Fruit fly (Drosophila melanogaster) whole organism, embryonic: ENCODE data around the gene CG15446.
A peak's percentile ranks its signal among the peaks of the same experiment; 100 is the strongest.

Experiments
- Asciz ChIP-seq: fragments of 200-800 bp; sonication (Bioruptor generic); optimal IDR thresholded peaks from 2 replicates; lab custom pipeline; 2017; ENCODE audit warnings: missing biosample characterization, mild to moderate bottlenecking, missing genetic modification characterization, missing genetic modification reagents
- Bdp1 ChIP-seq: fragments of 200-800 bp; sonication (Bioruptor generic); optimal IDR thresholded peaks from 3 replicates; lab custom pipeline; 2016; ENCODE audit warnings: missing biosample characterization, missing genetic modification characterization
- CG10321 ChIP-seq: fragments of 200-800 bp; sonication (Bioruptor generic); IDR thresholded peaks from 2 replicates; pipeline ENCODE4 v1.3.6; 2022; ENCODE audit warnings: missing biosample characterization, missing genetic modification characterization
- CG10654 ChIP-seq: fragments of 200-800 bp; sonication (Bioruptor generic); optimal IDR thresholded peaks from 2 replicates; lab custom pipeline; 2016; ENCODE audit warnings: missing biosample characterization, missing genetic modification characterization
- CG11398 ChIP-seq: fragments of 200-800 bp; sonication (Bioruptor generic); optimal IDR thresholded peaks from 2 replicates; lab custom pipeline; 2016; ENCODE audit warnings: missing biosample characterization, missing genetic modification characterization
- CG11504 ChIP-seq: fragments of 200-800 bp; sonication (Bioruptor generic); optimal IDR thresholded peaks from 3 replicates; lab custom pipeline; 2019; ENCODE audit warnings: missing biosample characterization, mild to moderate bottlenecking, missing genetic modification characterization, moderate library complexity
- CG13424 ChIP-seq: fragments of 200-800 bp; sonication (Bioruptor generic); optimal IDR thresholded peaks from 2 replicates; lab custom pipeline; 2019; ENCODE audit warnings: missing biosample characterization, mild to moderate bottlenecking, missing genetic modification characterization, moderate library complexity
- CG13775 ChIP-seq: fragments of 200-800 bp; sonication (Bioruptor generic); optimal IDR thresholded peaks from 3 replicates; lab custom pipeline; 2017; ENCODE audit warnings: missing biosample characterization, mild to moderate bottlenecking, missing genetic modification characterization
- CG15479 ChIP-seq: fragments of 200-800 bp; sonication (Bioruptor generic); optimal IDR thresholded peaks from 3 replicates; lab custom pipeline; 2019; ENCODE audit warnings: missing biosample characterization, mild to moderate bottlenecking, missing genetic modification characterization, moderate library complexity
- CG15514 ChIP-seq: fragments of 200-800 bp; sonication (Bioruptor generic); optimal IDR thresholded peaks from 3 replicates; lab custom pipeline; 2017; ENCODE audit warnings: missing biosample characterization, missing genetic modification characterization, mild to moderate bottlenecking, moderate library complexity, missing genetic modification reagents
- CG18619 ChIP-seq: fragments of 200-800 bp; sonication (Bioruptor generic); optimal IDR thresholded peaks from 3 replicates; lab custom pipeline; 2017; ENCODE audit warnings: missing biosample characterization, mild to moderate bottlenecking, missing genetic modification characterization
- CG2889 ChIP-seq: fragments of 200-800 bp; sonication (Bioruptor generic); IDR thresholded peaks from 3 replicates; pipeline ENCODE4 v1.3.6; 2022; ENCODE audit warnings: missing biosample characterization, missing genetic modification characterization
- CG34224 ChIP-seq: fragments of 200-800 bp; sonication (Bioruptor generic); IDR thresholded peaks from 3 replicates; pipeline ENCODE4 v1.3.6; 2022; ENCODE audit warnings: missing biosample characterization, missing genetic modification characterization; ENCODE audit not compliant: partially characterized antibody
- CG34376 ChIP-seq: fragments of 200-800 bp; sonication (Bioruptor generic); optimal IDR thresholded peaks from 2 replicates; lab custom pipeline; 2018; ENCODE audit warnings: missing biosample characterization, mild to moderate bottlenecking, missing genetic modification characterization
- CG4854 ChIP-seq: fragments of 200-800 bp; sonication (Bioruptor generic); optimal IDR thresholded peaks from 2 replicates; lab custom pipeline; 2016; ENCODE audit warnings: missing biosample characterization, missing genetic modification characterization, inconsistent platforms
- CG7839 ChIP-seq: fragments of 200-800 bp; sonication (Bioruptor generic); optimal IDR thresholded peaks from 3 replicates; lab custom pipeline; 2018; ENCODE audit warnings: missing biosample characterization, mild to moderate bottlenecking, missing genetic modification characterization, moderate library complexity
- CG9437 ChIP-seq: fragments of 200-800 bp; sonication (Bioruptor generic); optimal IDR thresholded peaks from 2 replicates; lab custom pipeline; 2018; ENCODE audit warnings: missing biosample characterization, mild to moderate bottlenecking, missing genetic modification characterization
- CG9797 ChIP-seq: fragments of 200-800 bp; sonication (Bioruptor generic); optimal IDR thresholded peaks from 3 replicates; lab custom pipeline; 2018; ENCODE audit warnings: missing biosample characterization, mild to moderate bottlenecking, missing genetic modification characterization
- D19A ChIP-seq: fragments of 200-800 bp; optimal IDR thresholded peaks from 3 replicates; lab custom pipeline; 2019; ENCODE audit warnings: missing biosample characterization, mild to moderate bottlenecking, missing genetic modification characterization, moderate library complexity
- Dip2 ChIP-seq: fragments of 200-800 bp; sonication (Bioruptor generic); IDR thresholded peaks from 2 replicates; pipeline ENCODE4 v1.3.6; 2022; ENCODE audit warnings: missing biosample characterization, missing genetic modification characterization
- Gsc ChIP-seq: fragments of 200-800 bp; sonication (Bioruptor generic); IDR thresholded peaks from 2 replicates; pipeline ENCODE4 v1.3.6; 2022; ENCODE audit warnings: missing biosample characterization, missing genetic modification characterization
- Hr3 ChIP-seq: fragments of 200-800 bp; sonication (Bioruptor generic); optimal IDR thresholded peaks from 3 replicates; lab custom pipeline; 2016; ENCODE audit warnings: missing biosample characterization, missing genetic modification characterization
- Hr51 ChIP-seq, 2 experiments: fragments of 200-800 bp; sonication (Bioruptor generic); optimal IDR thresholded peaks; 2 replicates in 1 of 2; 3 replicates in 1 of 2; lab custom pipeline; 2016 to 2018; ENCODE audit warnings: missing biosample characterization in 2 of 2, missing genetic modification characterization in 2 of 2, mild to moderate bottlenecking in 1 of 2, moderate library complexity in 1 of 2
- Hsf ChIP-seq: fragments of 200-800 bp; sonication (Bioruptor generic); optimal IDR thresholded peaks from 3 replicates; lab custom pipeline; 2016; ENCODE audit warnings: missing biosample characterization, missing genetic modification characterization
- Med ChIP-seq: fragments of 200-800 bp; sonication (Bioruptor generic); peaks from one replicate; lab custom pipeline; 2016; ENCODE audit warnings: missing biosample characterization, missing genetic modification characterization, mild to moderate bottlenecking, inconsistent platforms, moderate library complexity
- Nf-YA ChIP-seq: fragments of 200-800 bp; sonication (Bioruptor generic); IDR thresholded peaks from 2 replicates; pipeline ENCODE4 v1.3.6; 2022; ENCODE audit warnings: missing biosample characterization, missing genetic modification characterization
- Oli ChIP-seq: fragments of 200-800 bp; sonication (Bioruptor generic); optimal IDR thresholded peaks from 2 replicates; lab custom pipeline; 2018; ENCODE audit warnings: missing biosample characterization, mild to moderate bottlenecking, missing genetic modification characterization, moderate library complexity
- Ptx1 ChIP-seq: fragments of 200-800 bp; sonication (Bioruptor generic); IDR thresholded peaks from 2 replicates; pipeline ENCODE4 v1.3.6; 2022; ENCODE audit warnings: missing biosample characterization, missing genetic modification characterization
- Rfx ChIP-seq: fragments of 200-800 bp; sonication (Bioruptor generic); IDR thresholded peaks from 2 replicates; pipeline ENCODE4 v1.3.6; 2022; ENCODE audit warnings: missing biosample characterization, missing genetic modification characterization
- Spps ChIP-seq: fragments of 200-800 bp; sonication (Bioruptor generic); optimal IDR thresholded peaks from 2 replicates; lab custom pipeline; 2018; ENCODE audit warnings: missing biosample characterization, mild to moderate bottlenecking, missing genetic modification characterization
- Sry-β ChIP-seq: fragments of 200-800 bp; sonication (Bioruptor generic); optimal IDR thresholded peaks from 2 replicates; lab custom pipeline; 2018; ENCODE audit warnings: missing biosample characterization, mild to moderate bottlenecking, missing genetic modification characterization, moderate library complexity
- Ssrp ChIP-seq: fragments of 200-800 bp; sonication (Bioruptor generic); optimal IDR thresholded peaks from 2 replicates; lab custom pipeline; 2018; ENCODE audit warnings: missing biosample characterization, mild to moderate bottlenecking, missing genetic modification characterization, moderate library complexity
- Xbp1 ChIP-seq: fragments of 200-800 bp; sonication (Bioruptor generic); optimal IDR thresholded peaks from 3 replicates; lab custom pipeline; 2016; ENCODE audit warnings: missing biosample characterization, mild to moderate bottlenecking, missing genetic modification characterization
- Xrp1 ChIP-seq: fragments of 200-800 bp; sonication (Bioruptor generic); IDR thresholded peaks from 2 replicates; pipeline ENCODE4 v1.3.6; 2022; ENCODE audit warnings: missing biosample characterization, missing genetic modification characterization
- ap ChIP-seq: fragments of 200-800 bp; sonication (Bioruptor generic); IDR thresholded peaks from 2 replicates; pipeline ENCODE4 v1.3.6; 2022; ENCODE audit warnings: missing biosample characterization, missing genetic modification characterization
- croc ChIP-seq: fragments of 200-800 bp; sonication (Bioruptor generic); conservative IDR thresholded peaks from 3 replicates; pipeline ENCODE4 v1.3.6; 2022; ENCODE audit warnings: missing biosample characterization, missing genetic modification characterization
- crol ChIP-seq: fragments of 200-800 bp; sonication (Bioruptor generic); IDR thresholded peaks from 2 replicates; pipeline ENCODE4 v1.3.6; 2022; ENCODE audit warnings: missing biosample characterization, missing genetic modification characterization
- eve ChIP-seq, 2 experiments: fragments of >200 bp; optimal IDR thresholded peaks; 2 replicates each; lab custom pipeline; 2017; ENCODE audit warnings: missing biosample characterization in 2 of 2, missing genetic modification characterization in 2 of 2
- ewg ChIP-seq: fragments of 200-800 bp; sonication (Bioruptor generic); optimal IDR thresholded peaks from 3 replicates; lab custom pipeline; 2017; ENCODE audit warnings: mild to moderate bottlenecking, missing biosample characterization, missing genetic modification reagents, missing genetic modification characterization
- lbe ChIP-seq: fragments of 200-800 bp; sonication (Bioruptor generic); optimal IDR thresholded peaks from 2 replicates; lab custom pipeline; 2016; ENCODE audit warnings: missing biosample characterization, mild to moderate bottlenecking, missing genetic modification characterization
- mam ChIP-seq: fragments of 200-800 bp; sonication (Bioruptor generic); optimal IDR thresholded peaks from 3 replicates; lab custom pipeline; 2016; ENCODE audit warnings: missing biosample characterization, missing genetic modification characterization
- nau ChIP-seq: fragments of 200-800 bp; sonication (Bioruptor generic); optimal IDR thresholded peaks from 3 replicates; lab custom pipeline; 2017; ENCODE audit warnings: missing biosample characterization, mild to moderate bottlenecking, missing genetic modification characterization, missing genetic modification reagents
- nom ChIP-seq: fragments of 200-800 bp; sonication (Bioruptor generic); optimal IDR thresholded peaks from 2 replicates; lab custom pipeline; 2017; ENCODE audit warnings: missing biosample characterization, missing genetic modification characterization, mild to moderate bottlenecking, moderate library complexity, missing genetic modification reagents
- pfk ChIP-seq: fragments of 200-800 bp; sonication (Bioruptor generic); optimal IDR thresholded peaks from 2 replicates; lab custom pipeline; 2018; ENCODE audit warnings: missing biosample characterization, mild to moderate bottlenecking, missing genetic modification characterization, moderate library complexity
- row ChIP-seq: fragments of 200-800 bp; sonication (Bioruptor generic); IDR thresholded peaks from 3 replicates; pipeline ENCODE4 v1.3.6; 2022; ENCODE audit warnings: missing biosample characterization, missing genetic modification characterization
- seq ChIP-seq: fragments of 200-800 bp; sonication (Bioruptor generic); IDR thresholded peaks from 2 replicates; pipeline ENCODE4 v1.3.6; 2022; ENCODE audit warnings: missing biosample characterization, missing genetic modification characterization
- sna ChIP-seq: fragments of 200-800 bp; sonication (Bioruptor generic); IDR thresholded peaks from 2 replicates; pipeline ENCODE4 v1.3.6; 2022; ENCODE audit warnings: missing biosample characterization, missing genetic modification characterization; ENCODE audit not compliant: partially characterized antibody
- ssp ChIP-seq: fragments of 200-800 bp; sonication (Bioruptor generic); IDR thresholded peaks from 2 replicates; pipeline ENCODE4 v1.3.6; 2022; ENCODE audit warnings: missing biosample characterization, missing genetic modification characterization
- twi ChIP-seq: fragments of 200-800 bp; optimal IDR thresholded peaks from 2 replicates; lab custom pipeline; 2019; ENCODE audit warnings: missing biosample characterization, mild to moderate bottlenecking, missing genetic modification characterization, moderate library complexity
- zf30C ChIP-seq: fragments of 200-800 bp; sonication (Bioruptor generic); optimal IDR thresholded peaks from 3 replicates; lab custom pipeline; 2018; ENCODE audit warnings: missing biosample characterization, mild to moderate bottlenecking, missing genetic modification characterization

CG15446 gene

DNA sequence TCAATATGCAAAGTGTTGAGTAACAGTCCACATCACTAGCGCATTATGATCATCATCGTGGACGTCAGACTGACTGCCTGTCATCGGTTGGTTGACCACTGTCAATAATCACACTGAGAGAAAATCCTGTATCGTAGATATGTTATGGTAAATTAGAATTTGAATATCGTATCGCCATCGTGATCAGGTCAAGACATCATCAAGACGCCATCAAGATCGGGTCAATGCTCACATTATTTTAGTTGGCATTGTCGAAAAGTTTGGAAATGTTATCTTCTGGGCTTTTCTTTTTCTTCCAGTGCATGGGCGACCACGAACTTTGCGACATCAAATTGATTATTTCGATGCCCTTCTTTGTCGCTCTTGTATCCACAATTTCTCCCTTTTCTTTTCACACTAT is 43.0 kb downstream of the CG15446 start (continued):
- TF ChIP-seq Gsc (peak; percentile 52; the same call in 1 of the 2 replicates), ap (peak; percentile 79), ewg (GFP tag; lab: Kevin White, UChicago) (peak; percentile 88), Nf-YA (GFP tag; lab: Robert Waterston, UW) (peak; percentile 61), CG15479 (no peak), Bdp1 (GFP tag; lab: Kevin White, UChicago) (peak; percentile 81), Hsf (peak; percentile 91), crol (GFP tag; lab: Robert Waterston, UW) (no peak), lbe (GFP tag; lab: Kevin White, UChicago) (no peak), sna (GFP tag; lab: Robert Waterston, UW) (no peak), Xbp1 (GFP tag; lab: Kevin White, UChicago) (peak; percentile 92), D19A (tag; lab: Kevin White, UChicago) (peak; percentile 60), Spps (tag; lab: Kevin White, UChicago) (peak; percentile 78), croc (GFP tag; lab: Robert Waterston, UW) (peak; percentile 72), CG34224 (GFP tag; lab: Robert Waterston, UW) (no peak), row (GFP tag; lab: Robert Waterston, UW) (peak; percentile 90), Hr3 (GFP tag; lab: Kevin White, UChicago) (peak; percentile 87), Ptx1 (GFP tag; lab: Robert Waterston, UW) (peak; percentile 88), Hr51 (GFP tag; optimal IDR thresholded peaks at IDR 0.05; lab: Kevin White, UChicago) (peak; percentile 87 to 95), CG13424 (peak; percentile 90), CG18619 (GFP tag; lab: Kevin White, UChicago) (peak; percentile 86), seq (peak; percentile 90), ssp (GFP tag; lab: Robert Waterston, UW) (peak; percentile 64), CG10321 (0 out of 2 replicates have a peak, but pooled peaks have one; percentile 56), CG11504 (tag; lab: Kevin White, UChicago) (peak; percentile 95), nom (GFP tag; lab: Kevin White, UChicago) (peak; percentile 34), CG9437 (peak; percentile 81), Oli (tag; lab: Kevin White, UChicago) (peak; percentile 94), CG15514 (peak; percentile 62), CG2889 (GFP tag; lab: Robert Waterston, UW) (peak; percentile 75), CG4854 (GFP tag; lab: Kevin White, UChicago) (peak; percentile 72), Ssrp (tag; lab: Kevin White, UChicago) (peak; percentile 89), Dip2 (no peak), Xrp1 (peak; percentile 88), CG7839 (peak; percentile 93), Sry-β (GFP tag; lab: Kevin White, UChicago) (peak; percentile 22), CG10654 (peak; percentile 85), pfk (GFP tag; lab: Kevin White, UChicago) (no peak), twi (tag; lab: Kevin White, UChicago) (peak; percentile 80), CG11398 (peak; percentile 92), zf30C (peak; percentile 74), CG34376 (GFP tag; lab: Kevin White, UChicago) (peak; percentile 79), eve (GFP tag; optimal IDR thresholded peaks at IDR 0.05; lab: Kevin White, UChicago) (peak in 1 of 2 experiments; percentile 96), CG9797 (GFP tag; lab: Kevin White, UChicago) (no peak), nau (GFP tag; lab: Kevin White, UChicago) (peak; percentile 71), Rfx (peak; percentile 81), CG13775 (GFP tag; lab: Kevin White, UChicago) (peak; percentile 75), mam (GFP tag; lab: Kevin White, UChicago) (peak; percentile 88), Med (peak; percentile 99), Asciz (GFP tag; lab: Kevin White, UChicago) (peak; percentile 91)
